Worm (Caenorhabditis elegans): ENCODE results near the gene fkh-3.

DNA sequence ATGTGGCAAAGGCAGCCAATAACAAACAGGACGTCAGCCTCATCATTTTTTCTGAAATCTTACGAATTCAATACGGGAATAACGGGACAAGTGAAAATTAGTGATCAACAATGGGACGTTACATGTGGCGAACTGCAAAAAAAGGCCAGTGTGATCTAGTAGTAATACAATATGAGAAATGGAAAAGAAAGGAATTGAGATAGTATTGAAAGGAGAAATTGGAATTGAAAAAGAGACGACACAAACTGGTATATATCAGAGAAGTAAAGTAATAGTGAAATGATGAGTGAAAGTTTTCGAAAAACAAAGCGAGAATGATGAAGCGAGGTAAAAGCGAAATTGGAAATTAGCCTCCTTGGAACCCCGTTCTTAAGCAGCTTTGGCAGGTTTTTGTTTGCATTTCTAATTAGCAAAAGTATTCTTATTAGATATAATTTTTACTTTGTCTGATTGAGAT lies 35.7 kb downstream of the fkh-3 start, which contains the start of gene C49F8.3:
- TF ChIP-seq ceh-9 (tag; optimal IDR thresholded peaks at IDR 0.05): no peak
- no peak for TF ChIP-seq pha-4 (tag; optimal IDR thresholded peaks at IDR 0.05)
- no peak for TF ChIP-seq ama-1 (optimal IDR thresholded peaks at IDR 0.05)
- TF ChIP-seq pag-3 (tag; optimal IDR thresholded peaks at IDR 0.05; ENCODE audit: borderline replicate concordance): no peak
- TF ChIP-seq dmd-4 (tag; optimal IDR thresholded peaks at IDR 0.05; ENCODE audit: borderline replicate concordance): no peak
- TF ChIP-seq zip-5 (tag; optimal IDR thresholded peaks at IDR 0.05): no peak
